Worm (Caenorhabditis elegans): Measurements from ENCODE around the gene K09D9.14.

K09D9.14 gene

DNA sequence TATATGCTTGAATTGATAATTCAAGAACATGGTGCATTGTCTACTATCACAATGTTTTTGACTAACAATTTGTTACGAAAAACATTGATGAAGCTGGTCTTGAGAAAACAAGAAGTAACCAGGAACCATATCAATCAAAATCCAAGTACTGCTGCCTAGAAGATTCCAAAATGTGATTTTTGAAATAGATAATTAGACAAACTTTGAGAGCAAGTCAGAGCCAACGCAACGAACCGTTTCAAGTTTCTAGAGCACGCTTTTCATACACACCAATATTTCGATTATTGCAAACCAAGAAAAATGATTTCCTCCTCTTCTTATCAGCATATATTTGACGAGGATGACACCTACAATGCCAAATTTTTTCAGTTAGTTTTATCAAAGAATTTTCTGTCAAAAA is 4.9 kb downstream of the K09D9.14 start, which contains the start of gene srw-89:
srw-89 (plus strand) TSS at position 301 of the 400 bp plus-strand sequence.
- TF ChIP-seq flh-1 (GFP tag; optimal IDR thresholded peaks at IDR 0.05) (no peak), hlh-1 (tag; optimal IDR thresholded peaks at IDR 0.05) (no peak), snpc-4 (tag; optimal IDR thresholded peaks at IDR 0.05) (no peak), elt-1 (tag; optimal IDR thresholded peaks at IDR 0.05; ENCODE audit: borderline replicate concordance, insufficient read depth) (no peak), nhr-237 (tag; optimal IDR thresholded peaks at IDR 0.05) (no peak), blmp-1 (tag; optimal IDR thresholded peaks at IDR 0.05) (no peak), lin-13 (tag; optimal IDR thresholded peaks at IDR 0.05) (no peak), ces-1 (GFP tag; optimal IDR thresholded peaks at IDR 0.05) (no peak), cnd-1 (tag; optimal IDR thresholded peaks at IDR 0.05) (no peak), nhr-76 (tag; optimal IDR thresholded peaks at IDR 0.05) (no peak), drap-1 (GFP tag; optimal IDR thresholded peaks at IDR 0.05) (no peak), mab-5 (tag; optimal IDR thresholded peaks at IDR 0.05) (no peak), nhr-28 (tag; optimal IDR thresholded peaks at IDR 0.05) (no peak), ztf-11 (tag; optimal IDR thresholded peaks at IDR 0.05) (no peak), elt-3 (tag; optimal IDR thresholded peaks at IDR 0.05) (no peak)

DNA sequence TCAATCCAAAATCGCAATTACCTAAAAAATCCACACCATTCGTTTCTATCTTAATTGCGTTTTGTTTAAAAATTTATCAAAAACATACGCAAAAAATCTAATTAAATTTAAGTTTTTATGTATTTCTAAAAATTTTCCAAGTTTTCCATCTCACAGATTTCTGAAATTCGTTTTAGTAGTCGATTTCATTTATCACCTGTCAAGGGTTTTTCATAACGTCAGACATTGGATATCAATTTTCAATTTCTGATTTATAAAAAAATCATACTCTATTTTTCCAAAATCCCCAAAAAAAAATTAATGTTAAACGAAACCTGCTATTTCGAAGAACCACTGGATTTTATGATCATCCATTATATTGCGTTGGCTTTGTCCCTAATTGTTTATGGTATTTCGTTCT is 11.5 kb downstream of the K09D9.14 start, which contains the start of gene srh-4:
srh-4 (plus strand) TSS at position 301 of the 400 bp plus-strand sequence.
- TF ChIP-seq nhr-2 (tag; optimal IDR thresholded peaks at IDR 0.05) (no peak), elt-1 (tag; optimal IDR thresholded peaks at IDR 0.05; ENCODE audit: borderline replicate concordance, insufficient read depth) (no peak), nhr-76 (tag; optimal IDR thresholded peaks at IDR 0.05) (no peak), pha-4 (tag; optimal IDR thresholded peaks at IDR 0.05) (no peak), hlh-1 (tag; optimal IDR thresholded peaks at IDR 0.05) (no peak), ztf-11 (tag; optimal IDR thresholded peaks at IDR 0.05) (no peak), ces-1 (GFP tag; optimal IDR thresholded peaks at IDR 0.05) (no peak), nhr-12 (tag; optimal IDR thresholded peaks at IDR 0.05) (no peak), nhr-237 (tag; optimal IDR thresholded peaks at IDR 0.05) (no peak), mls-2 (tag; optimal IDR thresholded peaks at IDR 0.05) (no peak), sem-2 (GFP tag; optimal IDR thresholded peaks at IDR 0.05) (no peak), sptf-1 (tag; optimal IDR thresholded peaks at IDR 0.05) (no peak), mab-5 (tag; optimal IDR thresholded peaks at IDR 0.05) (no peak), blmp-1 (tag; optimal IDR thresholded peaks at IDR 0.05) (no peak)

DNA sequence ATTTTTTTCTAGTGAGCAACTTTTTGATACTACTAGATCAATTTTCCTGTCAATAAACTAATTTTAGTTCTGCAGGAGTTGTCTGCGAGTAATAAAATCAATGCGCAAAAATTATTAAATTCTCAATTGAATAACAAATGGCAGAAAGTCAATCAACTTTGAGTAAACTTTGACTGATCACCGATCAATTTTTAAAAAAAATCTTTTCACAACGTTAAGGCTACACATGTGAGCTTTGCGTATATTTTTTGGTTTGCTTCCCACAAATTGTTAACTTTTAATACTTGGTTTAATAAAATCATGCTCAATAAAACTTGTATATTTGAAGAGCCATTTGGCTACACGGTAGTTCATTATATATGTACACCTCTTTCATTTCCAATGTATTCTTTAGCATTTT is 13.7 kb downstream of the K09D9.14 start, which contains the start of gene srh-7:
srh-7 (plus strand) TSS at position 301 of the 400 bp plus-strand sequence.
- no peak for TF ChIP-seq tbx-8 (GFP tag; optimal IDR thresholded peaks at IDR 0.05)
- no peak for TF ChIP-seq ceh-83 (GFP tag; optimal IDR thresholded peaks at IDR 0.05)
- TF ChIP-seq hlh-1 (tag; optimal IDR thresholded peaks at IDR 0.05): no peak
- TF ChIP-seq mep-1 (tag; optimal IDR thresholded peaks at IDR 0.05): no peak

DNA sequence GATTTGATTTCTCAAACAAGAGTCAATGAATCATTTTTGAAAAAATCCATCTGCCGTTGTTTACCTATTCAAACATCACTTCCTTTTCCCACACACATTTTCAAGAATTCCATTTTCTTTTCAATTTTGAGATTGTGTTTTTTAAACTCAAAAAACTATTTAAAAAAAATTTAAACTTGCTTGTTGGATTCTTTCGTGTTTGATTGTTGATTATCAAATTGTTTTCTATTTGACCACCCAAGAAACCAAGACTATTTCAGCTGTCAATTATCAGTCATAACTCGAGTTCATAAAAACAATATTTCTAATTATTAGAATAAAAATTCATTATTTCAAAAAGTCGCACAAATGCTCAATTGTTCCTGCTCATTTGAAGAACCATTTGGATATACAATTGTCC is 16.5 kb downstream of the K09D9.14 start, which contains the start of gene srh-8:
srh-8 (plus strand) TSS at position 301 of the 400 bp plus-strand sequence.
- TF ChIP-seq unc-39 (tag; optimal IDR thresholded peaks at IDR 0.05) (no peak), bed-3 (GFP tag; optimal IDR thresholded peaks at IDR 0.05) (no peak), tbx-8 (GFP tag; optimal IDR thresholded peaks at IDR 0.05) (no peak), cnd-1 (tag; optimal IDR thresholded peaks at IDR 0.05) (no peak), lin-13 (tag; optimal IDR thresholded peaks at IDR 0.05) (no peak), ceh-39 (tag; optimal IDR thresholded peaks at IDR 0.05) (no peak), unc-120 (tag; optimal IDR thresholded peaks at IDR 0.05; ENCODE audit: poor library complexity, severe bottlenecking) (no peak), ztf-11 (tag; optimal IDR thresholded peaks at IDR 0.05) (no peak), ces-1 (GFP tag; optimal IDR thresholded peaks at IDR 0.05) (no peak)

DNA sequence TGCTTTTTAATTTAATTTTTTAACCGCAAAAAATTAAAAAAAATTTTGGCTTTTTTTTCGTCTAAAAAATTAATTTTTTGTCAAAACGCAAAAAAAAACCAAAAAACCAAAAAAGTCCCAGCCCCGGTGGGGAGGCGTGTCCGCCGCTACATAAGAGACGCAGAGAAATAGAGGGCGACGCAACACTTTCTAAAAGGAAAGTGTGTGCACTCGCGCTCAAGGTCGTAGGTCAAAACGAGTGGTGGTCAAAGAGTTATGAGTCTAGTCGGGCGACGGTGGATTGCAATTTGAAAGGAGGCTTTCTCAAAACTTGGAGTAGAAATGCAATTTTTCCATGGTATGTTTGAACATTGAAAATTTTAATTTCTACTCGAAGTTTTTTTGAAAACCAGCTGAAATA is 17.1 kb downstream of the K09D9.14 start:
- TF ChIP-seq tbx-8 (GFP tag; optimal IDR thresholded peaks at IDR 0.05) (no peak), bed-3 (GFP tag; optimal IDR thresholded peaks at IDR 0.05) (no peak), mls-2 (tag; optimal IDR thresholded peaks at IDR 0.05) (no peak), ceh-39 (tag; optimal IDR thresholded peaks at IDR 0.05) (no peak), mep-1 (tag; optimal IDR thresholded peaks at IDR 0.05) (no peak), nhr-76 (tag; optimal IDR thresholded peaks at IDR 0.05) (no peak), ztf-11 (tag; optimal IDR thresholded peaks at IDR 0.05) (no peak), nhr-2 (tag; optimal IDR thresholded peaks at IDR 0.05) (no peak), unc-120 (tag; optimal IDR thresholded peaks at IDR 0.05; ENCODE audit: poor library complexity, severe bottlenecking) (no peak), elt-3 (tag; optimal IDR thresholded peaks at IDR 0.05) (no peak), cnd-1 (tag; optimal IDR thresholded peaks at IDR 0.05) (no peak)

DNA sequence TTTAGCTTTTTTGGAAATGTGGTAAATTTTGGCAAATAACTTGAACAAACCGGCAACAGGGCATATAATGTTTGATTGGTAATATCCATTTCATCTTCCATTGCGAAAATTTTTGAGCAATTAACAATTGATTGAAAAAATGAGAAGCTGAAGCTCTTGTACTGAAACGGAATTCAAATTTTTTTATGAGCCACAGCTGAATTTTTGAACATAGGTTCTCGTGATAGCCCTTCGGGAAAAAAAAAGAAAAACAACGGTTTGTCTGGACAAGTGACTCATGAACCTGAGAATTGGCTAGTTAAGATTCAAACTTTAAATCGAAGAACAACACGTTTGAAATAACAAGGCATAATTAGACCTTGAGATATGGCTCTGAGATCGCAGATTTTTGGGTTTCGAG is 25.8 kb downstream of the K09D9.14 start, which contains the start of gene srx-62:
srx-62 (minus strand) TSS at position 101 of the 400 bp plus-strand sequence.
- TF ChIP-seq M03D4.4 (tag; optimal IDR thresholded peaks at IDR 0.05) (no peak), snpc-4 (tag; optimal IDR thresholded peaks at IDR 0.05) (no peak), ceh-39 (tag; optimal IDR thresholded peaks at IDR 0.05) (no peak), unc-120 (tag; optimal IDR thresholded peaks at IDR 0.05; ENCODE audit: poor library complexity, severe bottlenecking) (no peak), pha-4 (tag; optimal IDR thresholded peaks at IDR 0.05) (no peak), ces-1 (GFP tag; optimal IDR thresholded peaks at IDR 0.05) (no peak)

Measured in whole organism, mixed stage, embryonic.